Fruit fly (Drosophila melanogaster) whole organism, embryonic: ENCODE results near the gene Gyc88E.
A peak's percentile ranks its signal among the peaks of the same experiment; 100 is the strongest.

ENCODE experiments used
- Adf1 ChIP-seq: fragments of 200-800 bp; sonication (Bioruptor generic); IDR thresholded peaks from 2 replicates; pipeline ENCODE4 v1.3.6; 2022; ENCODE audit warnings: missing biosample characterization, missing genetic modification characterization
- CG10274 ChIP-seq: fragments of 200-800 bp; sonication (Bioruptor generic); optimal IDR thresholded peaks from 3 replicates; lab custom pipeline; 2017; ENCODE audit warnings: missing biosample characterization, mild to moderate bottlenecking, missing genetic modification characterization
- CG10654 ChIP-seq: fragments of 200-800 bp; sonication (Bioruptor generic); optimal IDR thresholded peaks from 2 replicates; lab custom pipeline; 2016; ENCODE audit warnings: missing biosample characterization, missing genetic modification characterization
- CG11398 ChIP-seq: fragments of 200-800 bp; sonication (Bioruptor generic); optimal IDR thresholded peaks from 2 replicates; lab custom pipeline; 2016; ENCODE audit warnings: missing biosample characterization, missing genetic modification characterization
- CG17186 ChIP-seq: fragments of 200-800 bp; sonication (Bioruptor generic); optimal IDR thresholded peaks from 3 replicates; lab custom pipeline; 2017; ENCODE audit warnings: missing biosample characterization, missing genetic modification reagents, missing genetic modification characterization
- CG1832 ChIP-seq: fragments of 200-800 bp; sonication (Bioruptor generic); optimal IDR thresholded peaks from 2 replicates; lab custom pipeline; 2017; ENCODE audit warnings: missing biosample characterization, mild to moderate bottlenecking, missing genetic modification characterization, inconsistent platforms
- CG30431 ChIP-seq: fragments of 200-800 bp; sonication (Bioruptor generic); optimal IDR thresholded peaks from 2 replicates; lab custom pipeline; 2017; ENCODE audit warnings: missing biosample characterization, missing genetic modification characterization
- CG31224 ChIP-seq: fragments of 200-800 bp; sonication (Bioruptor generic); IDR thresholded peaks from 2 replicates; pipeline ENCODE4 v1.3.6; 2022; ENCODE audit warnings: missing biosample characterization, missing genetic modification characterization
- CG31388 ChIP-seq: fragments of 200-800 bp; sonication (Bioruptor generic); optimal IDR thresholded peaks from 2 replicates; lab custom pipeline; 2016; ENCODE audit warnings: missing biosample characterization, missing genetic modification characterization
- CG32772 ChIP-seq: fragments of 200-800 bp; sonication (Bioruptor generic); IDR thresholded peaks from 2 replicates; pipeline ENCODE4 v1.3.6; 2022; ENCODE audit warnings: missing biosample characterization, missing genetic modification characterization
- CG33213 ChIP-seq: fragments of 200-800 bp; sonication (Bioruptor generic); optimal IDR thresholded peaks from 3 replicates; lab custom pipeline; 2016; ENCODE audit warnings: missing biosample characterization, missing genetic modification characterization
- CG3407 ChIP-seq: fragments of 200-800 bp; sonication (Bioruptor generic); optimal IDR thresholded peaks from 2 replicates; lab custom pipeline; 2018; ENCODE audit warnings: missing biosample characterization, mild to moderate bottlenecking, missing genetic modification characterization
- CG4730 ChIP-seq: fragments of 200-800 bp; sonication (Bioruptor generic); IDR thresholded peaks from 2 replicates; pipeline ENCODE4 v1.3.6; 2022; ENCODE audit warnings: missing biosample characterization, missing genetic modification characterization
- CG6254 ChIP-seq: fragments of 200-800 bp; sonication (Bioruptor generic); optimal IDR thresholded peaks from 3 replicates; lab custom pipeline; 2017; ENCODE audit warnings: mild to moderate bottlenecking, missing biosample characterization, missing genetic modification reagents, missing genetic modification characterization
- CG8359 ChIP-seq: fragments of 200-800 bp; sonication (Bioruptor generic); optimal IDR thresholded peaks from 2 replicates; lab custom pipeline; 2017; ENCODE audit warnings: missing biosample characterization, mild to moderate bottlenecking, missing genetic modification characterization, borderline replicate concordance
- CG8924 ChIP-seq: fragments of 200-800 bp; optimal IDR thresholded peaks from 3 replicates; lab custom pipeline; 2019; ENCODE audit warnings: missing biosample characterization, mild to moderate bottlenecking, missing genetic modification characterization, moderate library complexity
- CG9797 ChIP-seq: fragments of 200-800 bp; sonication (Bioruptor generic); optimal IDR thresholded peaks from 3 replicates; lab custom pipeline; 2018; ENCODE audit warnings: missing biosample characterization, mild to moderate bottlenecking, missing genetic modification characterization
- CG9817 ChIP-seq: fragments of 200-800 bp; sonication (Bioruptor generic); optimal IDR thresholded peaks from 2 replicates; lab custom pipeline; 2018; ENCODE audit warnings: missing biosample characterization, mild to moderate bottlenecking, missing genetic modification characterization, moderate library complexity
- CoRest ChIP-seq: fragments of 200-800 bp; sonication (Bioruptor generic); optimal IDR thresholded peaks from 3 replicates; lab custom pipeline; 2018; ENCODE audit warnings: missing biosample characterization, mild to moderate bottlenecking, missing genetic modification characterization, moderate library complexity
- Ets65A ChIP-seq: fragments of 200-800 bp; sonication (Bioruptor generic); peaks from one replicate; lab custom pipeline; 2016; ENCODE audit warnings: missing biosample characterization, missing genetic modification characterization
- Ets97D ChIP-seq: fragments of 200-800 bp; sonication (Bioruptor generic); optimal IDR thresholded peaks from 3 replicates; lab custom pipeline; 2016; ENCODE audit warnings: missing biosample characterization, missing genetic modification characterization
- Gsc ChIP-seq: fragments of 200-800 bp; sonication (Bioruptor generic); IDR thresholded peaks from 2 replicates; pipeline ENCODE4 v1.3.6; 2022; ENCODE audit warnings: missing biosample characterization, missing genetic modification characterization
- Gug ChIP-seq: fragments of 200-800 bp; sonication (Bioruptor generic); IDR thresholded peaks from 4 replicates; pipeline ENCODE4 v1.3.6; 2022; ENCODE audit warnings: missing biosample characterization, missing genetic modification characterization
- H15 ChIP-seq: fragments of 200-800 bp; sonication (Bioruptor generic); IDR thresholded peaks from 3 replicates; pipeline ENCODE4 v1.3.6; 2022; ENCODE audit warnings: missing biosample characterization, missing genetic modification characterization
- HLH3B ChIP-seq: fragments of 200-800 bp; sonication (Bioruptor generic); IDR thresholded peaks from 2 replicates; pipeline ENCODE4 v1.3.6; 2022; ENCODE audit warnings: missing biosample characterization, missing genetic modification characterization
- Hey ChIP-seq: fragments of 200-800 bp; sonication (Bioruptor generic); optimal IDR thresholded peaks from 3 replicates; lab custom pipeline; 2018; ENCODE audit warnings: missing biosample characterization, mild to moderate bottlenecking, missing genetic modification characterization
- Jarid2 ChIP-seq: fragments of 200-800 bp; sonication (Bioruptor generic); optimal IDR thresholded peaks from 3 replicates; lab custom pipeline; 2017; ENCODE audit warnings: mild to moderate bottlenecking, missing biosample characterization, missing genetic modification reagents, missing genetic modification characterization
- MTF-1 ChIP-seq: fragments of 200-800 bp; sonication (Bioruptor generic); optimal IDR thresholded peaks from 2 replicates; lab custom pipeline; 2018; ENCODE audit warnings: missing biosample characterization, mild to moderate bottlenecking, missing genetic modification characterization, borderline replicate concordance
- Nf-YA ChIP-seq: fragments of 200-800 bp; sonication (Bioruptor generic); IDR thresholded peaks from 2 replicates; pipeline ENCODE4 v1.3.6; 2022; ENCODE audit warnings: missing biosample characterization, missing genetic modification characterization
- Pdp1 ChIP-seq, 2 experiments: fragments of 200-800 bp; sonication (Bioruptor generic); optimal IDR thresholded peaks; 3 replicates each; lab custom pipeline; 2016; ENCODE audit warnings: missing biosample characterization in 2 of 2, missing genetic modification characterization in 2 of 2, mild to moderate bottlenecking in 1 of 2, moderate library complexity in 1 of 2
- Scr ChIP-seq: fragments of 200-800 bp; sonication (Bioruptor generic); IDR thresholded peaks from 2 replicates; pipeline ENCODE4 v1.3.6; 2022; ENCODE audit warnings: missing biosample characterization, missing genetic modification characterization; ENCODE audit not compliant: partially characterized antibody
- al ChIP-seq: fragments of 200-800 bp; sonication (Bioruptor generic); IDR thresholded peaks from 2 replicates; pipeline ENCODE4 v1.3.6; 2022; ENCODE audit warnings: missing biosample characterization, missing genetic modification characterization
- ara ChIP-seq: fragments of 200-800 bp; sonication (Bioruptor generic); IDR thresholded peaks from 2 replicates; pipeline ENCODE4 v1.3.6; 2022; ENCODE audit warnings: missing biosample characterization, missing genetic modification characterization
- bbx ChIP-seq: fragments of 200-800 bp; sonication (Bioruptor generic); IDR thresholded peaks from 2 replicates; pipeline ENCODE4 v1.3.6; 2022; ENCODE audit warnings: missing biosample characterization, missing genetic modification characterization; ENCODE audit not compliant: partially characterized antibody
- bowl ChIP-seq: fragments of 200-800 bp; sonication (Bioruptor generic); IDR thresholded peaks from 2 replicates; pipeline ENCODE4 v1.3.6; 2022; ENCODE audit warnings: missing biosample characterization, missing genetic modification characterization
- cas ChIP-seq: fragments of 200-800 bp; sonication (Bioruptor generic); IDR thresholded peaks from 2 replicates; pipeline ENCODE4 v1.3.6; 2022; ENCODE audit warnings: missing biosample characterization, missing genetic modification characterization
- crc ChIP-seq: fragments of 200-800 bp; sonication (Bioruptor generic); optimal IDR thresholded peaks from 2 replicates; lab custom pipeline; 2016; ENCODE audit warnings: missing biosample characterization, missing genetic modification characterization
- crol ChIP-seq: fragments of 200-800 bp; sonication (Bioruptor generic); IDR thresholded peaks from 2 replicates; pipeline ENCODE4 v1.3.6; 2022; ENCODE audit warnings: missing biosample characterization, missing genetic modification characterization
- dmrt99B ChIP-seq: fragments of 200-800 bp; sonication (Bioruptor generic); optimal IDR thresholded peaks from 2 replicates; lab custom pipeline; 2018; ENCODE audit warnings: missing biosample characterization, mild to moderate bottlenecking, missing genetic modification characterization, moderate library complexity
- emc ChIP-seq: fragments of 200-800 bp; sonication (Bioruptor generic); optimal IDR thresholded peaks from 2 replicates; lab custom pipeline; 2016; ENCODE audit warnings: missing biosample characterization, missing genetic modification characterization
- esg ChIP-seq: fragments of 200-800 bp; sonication (Bioruptor generic); conservative IDR thresholded peaks from 2 replicates; pipeline ENCODE4 v1.3.6; 2022; ENCODE audit warnings: missing biosample characterization, missing genetic modification characterization
- ewg ChIP-seq: fragments of 200-800 bp; sonication (Bioruptor generic); optimal IDR thresholded peaks from 3 replicates; lab custom pipeline; 2017; ENCODE audit warnings: mild to moderate bottlenecking, missing biosample characterization, missing genetic modification reagents, missing genetic modification characterization
- gro ChIP-seq: fragments of 200-800 bp; sonication (Bioruptor generic); optimal IDR thresholded peaks from 2 replicates; lab custom pipeline; 2016; ENCODE audit warnings: missing biosample characterization, missing genetic modification characterization
- h ChIP-seq: fragments of >200 bp; optimal IDR thresholded peaks from 2 replicates; lab custom pipeline; 2017
- luna ChIP-seq: fragments of 200-800 bp; sonication (Bioruptor generic); optimal IDR thresholded peaks from 2 replicates; lab custom pipeline; 2016; ENCODE audit warnings: missing biosample characterization, missing genetic modification characterization
- phol ChIP-seq: fragments of 200-800 bp; sonication (Bioruptor generic); optimal IDR thresholded peaks from 3 replicates; lab custom pipeline; 2018; ENCODE audit warnings: missing biosample characterization, mild to moderate bottlenecking, missing genetic modification characterization, moderate library complexity
- pzg ChIP-seq: fragments of 200-800 bp; sonication (Bioruptor generic); optimal IDR thresholded peaks from 3 replicates; lab custom pipeline; 2018; ENCODE audit warnings: missing biosample characterization, mild to moderate bottlenecking, missing genetic modification characterization, moderate library complexity
- run ChIP-seq: fragments of 200-800 bp; sonication (Bioruptor generic); optimal IDR thresholded peaks from 3 replicates; lab custom pipeline; 2018; ENCODE audit warnings: missing biosample characterization, mild to moderate bottlenecking, missing genetic modification characterization
- sob ChIP-seq: fragments of 200-800 bp; sonication (Bioruptor generic); IDR thresholded peaks from 2 replicates; pipeline ENCODE4 v1.3.6; 2022; ENCODE audit warnings: missing biosample characterization, missing genetic modification characterization
- sqz ChIP-seq: fragments of 200-800 bp; sonication (Bioruptor generic); optimal IDR thresholded peaks from 3 replicates; lab custom pipeline; 2018; ENCODE audit warnings: missing biosample characterization, mild to moderate bottlenecking, missing genetic modification characterization
- toy ChIP-seq: fragments of 200-800 bp; sonication (Bioruptor generic); IDR thresholded peaks from 2 replicates; pipeline ENCODE4 v1.3.6; 2022; ENCODE audit warnings: missing biosample characterization, missing genetic modification characterization

The Gyc88E gene

dm6 chr3R:15147038-15147744, 3.0 kb upstream of the Gyc88E start, which contains the start of gene Glys (continued):
- no peak for TF ChIP-seq HLH3B
- TF ChIP-seq run (tag; lab: Kevin White, UChicago): no peak
- no peak for TF ChIP-seq Adf1 (GFP tag; lab: Robert Waterston, UW)
- peak; percentile 2 for TF ChIP-seq sqz (GFP tag; lab: Kevin White, UChicago)
- no peak for TF ChIP-seq dmrt99B (tag; lab: Kevin White, UChicago)
- peak; percentile 5 for TF ChIP-seq CoRest (tag; lab: Kevin White, UChicago)
- no peak for TF ChIP-seq emc (GFP tag; lab: Kevin White, UChicago)
- TF ChIP-seq Gsc (GFP tag; lab: Robert Waterston, UW): no peak
- peak; percentile 39 for TF ChIP-seq Ets65A
- TF ChIP-seq Pdp1 (GFP tag; optimal IDR thresholded peaks at IDR 0.05; lab: Kevin White, UChicago): peak in 1 of 2 experiments; percentile 16
- no peak for TF ChIP-seq MTF-1
- TF ChIP-seq bbx (GFP tag; lab: Robert Waterston, UW): 0 out of 2 replicates have a peak, but pooled peaks have one; percentile 22
- TF ChIP-seq Hey (tag; lab: Kevin White, UChicago): no peak
- TF ChIP-seq CG3407 (GFP tag; lab: Kevin White, UChicago): no peak
- TF ChIP-seq Nf-YA (GFP tag; lab: Robert Waterston, UW): no peak
- no peak for TF ChIP-seq CG4730
- TF ChIP-seq Ets97D (GFP tag; lab: Kevin White, UChicago): peak; percentile 58
- TF ChIP-seq crc (GFP tag; lab: Kevin White, UChicago): no peak
- TF ChIP-seq crol (GFP tag; lab: Robert Waterston, UW): no peak
- peak; percentile 52 for TF ChIP-seq CG33213
- TF ChIP-seq toy (GFP tag; lab: Robert Waterston, UW): no peak
- no peak for TF ChIP-seq gro (GFP tag; lab: Kevin White, UChicago)
- no peak for TF ChIP-seq H15
- TF ChIP-seq al: no peak
- no peak for TF ChIP-seq CG9817 (tag; lab: Kevin White, UChicago)
- TF ChIP-seq CG17186 (GFP tag; lab: Kevin White, UChicago): peak; percentile 19
- no peak for TF ChIP-seq CG30431 (GFP tag; lab: Kevin White, UChicago)
- TF ChIP-seq Gug (GFP tag; lab: Robert Waterston, UW): no peak
- no peak for TF ChIP-seq ara (GFP tag; lab: Robert Waterston, UW)
- TF ChIP-seq luna (GFP tag; lab: Kevin White, UChicago): no peak
- no peak for TF ChIP-seq CG32772 (GFP tag; lab: Robert Waterston, UW)
- TF ChIP-seq phol (tag; lab: Kevin White, UChicago): no peak
- 0 out of 2 replicates have a peak, but pooled peaks have one; percentile 27 for TF ChIP-seq sob (GFP tag; lab: Robert Waterston, UW)
- peak; percentile 3 for TF ChIP-seq CG8924
- TF ChIP-seq cas (GFP tag; lab: Robert Waterston, UW): no peak
- TF ChIP-seq h (lab: Kevin White, UChicago): no peak
- TF ChIP-seq CG10654 (GFP tag; lab: Kevin White, UChicago): no peak
- TF ChIP-seq ewg: peak; percentile 99
- 0 out of 2 replicates have a peak, but pooled peaks have one; percentile 39 for TF ChIP-seq Scr (GFP tag; lab: Robert Waterston, UW)
- TF ChIP-seq esg: no peak
- no peak for TF ChIP-seq CG31388 (GFP tag; lab: Kevin White, UChicago)
- TF ChIP-seq CG10274 (GFP tag; lab: Kevin White, UChicago): no peak
- no peak for TF ChIP-seq CG31224 (GFP tag; lab: Robert Waterston, UW)
- no peak for TF ChIP-seq CG1832 (GFP tag; lab: Kevin White, UChicago)
- no peak for TF ChIP-seq CG6254
- no peak for TF ChIP-seq bowl (GFP tag; lab: Robert Waterston, UW)
- no peak for TF ChIP-seq CG11398 (GFP tag; lab: Kevin White, UChicago)
- TF ChIP-seq pzg (GFP tag; lab: Kevin White, UChicago): peak; percentile 86
- TF ChIP-seq Jarid2 (GFP tag; lab: Kevin White, UChicago): peak; percentile 72
- TF ChIP-seq CG8359 (GFP tag; lab: Kevin White, UChicago): no peak
- peak; percentile 81 for TF ChIP-seq CG9797 (GFP tag; lab: Kevin White, UChicago)
